Worm (Caenorhabditis elegans): Measurements from ENCODE around the gene C33G3.6.

The C33G3.6 gene

DNA sequence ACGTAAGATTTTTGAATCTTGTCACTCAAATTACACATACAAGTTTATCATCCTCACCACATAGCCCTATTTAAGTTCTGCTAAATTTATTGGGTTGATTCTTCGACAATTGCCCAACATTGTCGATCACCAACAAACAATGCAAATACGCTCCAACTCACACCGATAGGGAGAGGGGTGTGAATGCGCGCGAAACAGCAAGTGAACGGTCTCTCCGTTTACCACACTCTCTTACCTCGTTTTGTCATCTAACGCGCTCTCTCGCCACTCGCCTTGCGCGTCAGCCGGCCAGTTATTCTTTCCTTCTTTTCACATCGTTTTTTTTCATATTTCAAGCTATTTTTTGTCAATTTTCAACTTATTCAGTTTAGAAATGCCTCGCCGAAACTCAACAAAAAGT lies 17.9 kb upstream of the C33G3.6 start, which contains the start of gene F16B12.6:
Gene F16B12.6 (plus strand): TSS at position 331 of the 400 bp plus-strand sequence.
- TF ChIP-seq dpl-1 (GFP tag; optimal IDR thresholded peaks at IDR 0.05) (peak; percentile 43), lag-1 (GFP tag; IDR thresholded peaks at IDR 0.05) (no peak), Y53F4B.3 (GFP tag; IDR thresholded peaks at IDR 0.05) (no peak), B0019.2 (GFP tag; conservative IDR thresholded peaks at IDR 0.05) (no peak), T07F8.4 (tag; optimal IDR thresholded peaks at IDR 0.05) (no peak), zfh-2 (GFP tag; conservative IDR thresholded peaks at IDR 0.05) (0 out of 2 replicates have a peak, but pooled peaks have one; percentile 39), ztf-3 (GFP tag; optimal IDR thresholded peaks at IDR 0.05) (no peak), F55B11.4 (tag; optimal IDR thresholded peaks at IDR 0.05; ENCODE audit: borderline replicate concordance, insufficient read depth) (no peak), snpc-3.4 (tag; optimal IDR thresholded peaks at IDR 0.05) (no peak), Y53G8AR.9 (GFP tag; conservative IDR thresholded peaks at IDR 0.05) (no peak), ama-1 (optimal IDR thresholded peaks at IDR 0.05) (no peak), ama-1 (GFP tag; optimal IDR thresholded peaks at IDR 0.05) (no peak), F49E8.2 (tag; optimal IDR thresholded peaks at IDR 0.05; ENCODE audit: insufficient read depth) (no peak), sptf-2 (GFP tag; optimal IDR thresholded peaks at IDR 0.05) (no peak), egl-18 (GFP tag; IDR thresholded peaks at IDR 0.05) (0 out of 2 replicates have a peak, but pooled peaks have one; percentile 67), D2030.7 (GFP tag; IDR thresholded peaks at IDR 0.05) (no peak), ztf-26 (tag; optimal IDR thresholded peaks at IDR 0.05) (peak; percentile 16), snpc-1.1 (tag; optimal IDR thresholded peaks at IDR 0.05; ENCODE audit: insufficient read depth) (no peak), nhr-80 (tag; optimal IDR thresholded peaks at IDR 0.05) (peak; percentile 60), egrh-3 (GFP tag; IDR thresholded peaks at IDR 0.05) (peak; percentile 29; the same call in 1 of the 2 replicates), nhr-90 (tag; optimal IDR thresholded peaks at IDR 0.05) (no peak), fkh-3 (tag; optimal IDR thresholded peaks at IDR 0.05) (no peak), madf-3 (GFP tag; IDR thresholded peaks at IDR 0.05) (no peak), snpc-4 (GFP tag; optimal IDR thresholded peaks at IDR 0.05) (no peak), snpc-4 (tag; optimal IDR thresholded peaks at IDR 0.05) (peak in 3 of 4 experiments; percentile 16 to 49 (median 17)), ceh-40 (GFP tag; IDR thresholded peaks at IDR 0.05) (no peak), cebp-2 (GFP tag; IDR thresholded peaks at IDR 0.05) (no peak), tbx-9 (tag; optimal IDR thresholded peaks at IDR 0.05; ENCODE audit: borderline replicate concordance) (no peak), F57C9.4 (tag; optimal IDR thresholded peaks at IDR 0.05) (no peak), ztf-22 (GFP tag; optimal IDR thresholded peaks at IDR 0.05) (no peak), rcor-1 (GFP tag; IDR thresholded peaks at IDR 0.05) (peak; percentile 42; the same call in 1 of the 2 replicates), pbrm-1 (GFP tag; IDR thresholded peaks at IDR 0.05) (peak; percentile 56; the same call in 1 of the 2 replicates), lsl-1 (GFP tag; optimal IDR thresholded peaks at IDR 0.05) (no peak), ceh-58 (GFP tag; IDR thresholded peaks at IDR 0.05) (no peak), lin-40 (tag; optimal IDR thresholded peaks at IDR 0.05) (peak; percentile 64), hmg-1.2 (GFP tag; IDR thresholded peaks at IDR 0.05) (peak; percentile 91), unc-62 (GFP tag; optimal IDR thresholded peaks at IDR 0.05) (no peak), dox-1 (GFP tag; IDR thresholded peaks at IDR 0.05) (peak; percentile 75), snpc-1.3 (tag; optimal IDR thresholded peaks at IDR 0.05; ENCODE audit: insufficient read depth) (no peak), ceh-27 (GFP tag; optimal IDR thresholded peaks at IDR 0.05) (peak; percentile 71), K12H6.12 (tag; optimal IDR thresholded peaks at IDR 0.05) (peak; percentile 71), lsy-27 (tag; optimal IDR thresholded peaks at IDR 0.05; ENCODE audit: borderline replicate concordance, insufficient read depth) (no peak), nhr-120 (GFP tag; IDR thresholded peaks at IDR 0.05) (no peak), ets-4 (GFP tag; optimal IDR thresholded peaks at IDR 0.05) (no peak), lin-54 (GFP tag; optimal IDR thresholded peaks at IDR 0.05) (peak; percentile 28), ceh-100 (GFP tag; IDR thresholded peaks at IDR 0.05) (no peak), lin-35 (GFP tag; optimal IDR thresholded peaks at IDR 0.05) (peak in 1 of 3 experiments; percentile 39), dpff-1 (tag; optimal IDR thresholded peaks at IDR 0.05) (no peak), ekl-4 (GFP tag; IDR thresholded peaks at IDR 0.05) (no peak)
